Worm (Caenorhabditis elegans) whole organism, late embryonic: Measurements from ENCODE around the gene agt-2.

Experiments
- C08G9.2 ChIP-seq: sonication (generic microtip); optimal IDR thresholded peaks from 2 replicates; lab custom pipeline; 2016; ENCODE audit warnings: mild to moderate bottlenecking, missing genetic modification characterization, moderate library complexity, missing compliant biosample characterization
- K02D7.2 ChIP-seq: sonication (generic microtip); optimal IDR thresholded peaks from 2 replicates; lab custom pipeline; 2017; ENCODE audit warnings: mild to moderate bottlenecking, missing genetic modification characterization, missing compliant biosample characterization
- K09A11.1 ChIP-seq: sonication (generic microtip); optimal IDR thresholded peaks from 2 replicates; lab custom pipeline; 2017; ENCODE audit warnings: antibody characterized with exemption, mild to moderate bottlenecking, missing genetic modification characterization, missing compliant biosample characterization; ENCODE audit not compliant: insufficient read depth
- Y22D7AL.16 ChIP-seq: sonication (generic microtip); optimal IDR thresholded peaks from 2 replicates; lab custom pipeline; 2016; ENCODE audit warnings: missing genetic modification characterization, missing compliant biosample characterization
- ahr-1 ChIP-seq: sonication (generic microtip); optimal IDR thresholded peaks from 2 replicates; lab custom pipeline; 2016; ENCODE audit warnings: missing genetic modification characterization, missing compliant biosample characterization
- ama-1 ChIP-seq: fragments of 150-350 bp; optimal IDR thresholded peaks from 2 replicates; lab custom pipeline; 2014
- ceh-14 ChIP-seq: sonication (generic microtip); optimal IDR thresholded peaks from 2 replicates; lab custom pipeline; 2016; ENCODE audit warnings: missing genotype, missing genetic modification characterization, missing compliant biosample characterization
- ceh-18 ChIP-seq: sonication (generic microtip); optimal IDR thresholded peaks from 2 replicates; lab custom pipeline; 2016; ENCODE audit warnings: missing genetic modification characterization, missing compliant biosample characterization
- ceh-30 ChIP-seq: fragments of 150-350 bp; optimal IDR thresholded peaks from 2 replicates; lab custom pipeline; 2014; ENCODE audit warnings: missing biosample characterization, missing genetic modification characterization
- ceh-48 ChIP-seq: sonication (generic microtip); optimal IDR thresholded peaks from 2 replicates; lab custom pipeline; 2016; ENCODE audit warnings: missing genetic modification characterization, inconsistent platforms, missing compliant biosample characterization
- che-1 ChIP-seq: sonication (generic microtip); optimal IDR thresholded peaks from 2 replicates; lab custom pipeline; 2016; ENCODE audit warnings: mild to moderate bottlenecking, missing genetic modification characterization, missing compliant biosample characterization
- dmd-4 ChIP-seq: sonication (generic microtip); optimal IDR thresholded peaks from 2 replicates; lab custom pipeline; 2016; ENCODE audit warnings: borderline replicate concordance, missing genetic modification characterization, missing compliant biosample characterization
- dve-1 ChIP-seq: sonication (generic microtip); optimal IDR thresholded peaks from 2 replicates; lab custom pipeline; 2017; ENCODE audit warnings: antibody characterized with exemption, mild to moderate bottlenecking, missing genetic modification characterization, missing compliant biosample characterization
- elt-2 ChIP-seq: sonication (generic microtip); optimal IDR thresholded peaks from 2 replicates; lab custom pipeline; 2016; ENCODE audit warnings: missing genetic modification reagents, missing genetic modification characterization, missing compliant biosample characterization
- elt-4 ChIP-seq: sonication (generic microtip); optimal IDR thresholded peaks from 2 replicates; lab custom pipeline; 2016; ENCODE audit warnings: missing genetic modification characterization, missing compliant biosample characterization
- ets-4 ChIP-seq: sonication (generic microtip); optimal IDR thresholded peaks from 2 replicates; lab custom pipeline; 2016; ENCODE audit warnings: missing genetic modification characterization, missing compliant biosample characterization
- eyg-1 ChIP-seq: sonication (generic microtip); optimal IDR thresholded peaks from 2 replicates; lab custom pipeline; 2016; ENCODE audit warnings: missing genotype, missing genetic modification characterization, missing compliant biosample characterization
- fkh-6 ChIP-seq: sonication (generic microtip); optimal IDR thresholded peaks from 2 replicates; lab custom pipeline; 2016; ENCODE audit warnings: missing genetic modification characterization, missing compliant biosample characterization
- gmeb-2 ChIP-seq: sonication (generic microtip); optimal IDR thresholded peaks from 2 replicates; lab custom pipeline; 2016; ENCODE audit warnings: missing genetic modification characterization, inconsistent platforms, missing compliant biosample characterization
- hlh-15 ChIP-seq: sonication (generic microtip); optimal IDR thresholded peaks from 2 replicates; lab custom pipeline; 2016; ENCODE audit warnings: missing genetic modification characterization, missing compliant biosample characterization
- hlh-6 ChIP-seq: sonication (generic microtip); optimal IDR thresholded peaks from 2 replicates; lab custom pipeline; 2016; ENCODE audit warnings: missing genotype, missing genetic modification characterization, missing compliant biosample characterization
- hlh-8 ChIP-seq: sonication (generic microtip); optimal IDR thresholded peaks from 2 replicates; lab custom pipeline; 2016; ENCODE audit warnings: missing genotype, missing genetic modification characterization, missing compliant biosample characterization
- lim-6 ChIP-seq: sonication (generic microtip); optimal IDR thresholded peaks from 2 replicates; lab custom pipeline; 2016; ENCODE audit warnings: missing genetic modification characterization, missing compliant biosample characterization
- nhr-232 ChIP-seq: sonication (generic microtip); optimal IDR thresholded peaks from 2 replicates; lab custom pipeline; 2016; ENCODE audit warnings: missing genetic modification characterization, missing compliant biosample characterization
- odd-2 ChIP-seq: sonication (generic microtip); optimal IDR thresholded peaks from 2 replicates; lab custom pipeline; 2017; ENCODE audit warnings: antibody characterized with exemption, mild to moderate bottlenecking, missing genetic modification characterization, missing compliant biosample characterization
- pat-9 ChIP-seq: fragments of 200-800 bp; sonication (Bioruptor generic); optimal IDR thresholded peaks from 2 replicates; lab custom pipeline; 2018; ENCODE audit warnings: mild to moderate bottlenecking, missing genetic modification characterization, moderate library complexity, missing compliant biosample characterization
- pax-1 ChIP-seq: fragments of 150-350 bp; optimal IDR thresholded peaks from 2 replicates; lab custom pipeline; 2014; ENCODE audit warnings: missing biosample characterization, missing genetic modification characterization
- pha-4 ChIP-seq: fragments of 150-350 bp; optimal IDR thresholded peaks from 2 replicates; lab custom pipeline; 2018; ENCODE audit warnings: missing biosample characterization, missing genetic modification reagents, missing genetic modification characterization
- pqm-1 ChIP-seq: sonication (generic microtip); optimal IDR thresholded peaks from 2 replicates; lab custom pipeline; 2016; ENCODE audit warnings: missing genetic modification characterization, missing compliant biosample characterization
- sdc-2 ChIP-seq: sonication (generic microtip); optimal IDR thresholded peaks from 2 replicates; lab custom pipeline; 2016; ENCODE audit warnings: missing genotype, missing genetic modification characterization, missing compliant biosample characterization
- sox-4 ChIP-seq: sonication (generic microtip); optimal IDR thresholded peaks from 2 replicates; lab custom pipeline; 2017; ENCODE audit warnings: mild to moderate bottlenecking, missing genetic modification characterization, inconsistent platforms, missing compliant biosample characterization
- tbx-2 ChIP-seq: sonication (generic microtip); optimal IDR thresholded peaks from 2 replicates; lab custom pipeline; 2016; ENCODE audit warnings: missing genetic modification characterization, missing compliant biosample characterization
- tbx-7 ChIP-seq: sonication (generic microtip); optimal IDR thresholded peaks from 2 replicates; lab custom pipeline; 2016; ENCODE audit warnings: missing genotype, missing genetic modification characterization, missing compliant biosample characterization
- unc-42 ChIP-seq: sonication (generic microtip); optimal IDR thresholded peaks from 2 replicates; lab custom pipeline; 2016; ENCODE audit warnings: missing genotype, missing genetic modification characterization, missing compliant biosample characterization
- unc-55 ChIP-seq: sonication (generic microtip); optimal IDR thresholded peaks from 2 replicates; lab custom pipeline; 2017; ENCODE audit warnings: missing biosample characterization, missing genetic modification reagents, missing genetic modification characterization
- unc-86 ChIP-seq: sonication (generic microtip); optimal IDR thresholded peaks from 2 replicates; lab custom pipeline; 2016; ENCODE audit warnings: missing genetic modification characterization, missing compliant biosample characterization
- ztf-16 ChIP-seq: sonication (generic microtip); optimal IDR thresholded peaks from 2 replicates; lab custom pipeline; 2017; ENCODE audit warnings: missing genetic modification characterization, missing compliant biosample characterization

Gene agt-2

ce11 chrII:5399201-5399600 lies 25.6 kb upstream of the agt-2 start, which contains the start of gene mog-5 (continued):
- TF ChIP-seq che-1 (tag; lab: Kevin White, UChicago) (peak; percentile 21), ceh-18 (tag; lab: Kevin White, UChicago) (no peak), sdc-2 (no peak), odd-2 (tag; lab: Kevin White, UChicago) (peak; percentile 64), ets-4 (no peak), K09A11.1 (tag; lab: Kevin White, UChicago) (peak; percentile 82)

ce11 chrII:5398779-5399178 lies 25.2 kb upstream of the agt-2 start, which contains the start of gene fbxl-3:
fbxl-3 (minus strand) TSS chrII:5398902.
- no peak for TF ChIP-seq ceh-30
- TF ChIP-seq dve-1 (tag; lab: Kevin White, UChicago): no peak
- TF ChIP-seq eyg-1: no peak
- no peak for TF ChIP-seq Y22D7AL.16
- no peak for TF ChIP-seq hlh-15 (tag; lab: Kevin White, UChicago)
- no peak for TF ChIP-seq ceh-14 (tag; lab: Kevin White, UChicago)
- TF ChIP-seq unc-86: no peak
- no peak for TF ChIP-seq pat-9 (tag; lab: Kevin White, UChicago)
- no peak for TF ChIP-seq K02D7.2 (tag; lab: Kevin White, UChicago)
- no peak for TF ChIP-seq ahr-1
- no peak for TF ChIP-seq hlh-6
- TF ChIP-seq sdc-2: no peak
- no peak for TF ChIP-seq ama-1 (lab: Kevin White, UChicago)
- TF ChIP-seq C08G9.2 (tag; lab: Kevin White, UChicago): no peak

ce11 chrII:5395594-5395993 lies 22.0 kb upstream of the agt-2 start, which contains the start of gene pink-1:
pink-1 (minus strand) TSS chrII:5395694.
- TF ChIP-seq K02D7.2 (tag; lab: Kevin White, UChicago) (no peak), sdc-2 (no peak), elt-2 (tag; lab: Kevin White, UChicago) (no peak), unc-42 (tag; lab: Kevin White, UChicago) (no peak), fkh-6 (no peak), pax-1 (no peak), tbx-7 (no peak), ceh-30 (no peak), hlh-6 (no peak), tbx-2 (tag; lab: Kevin White, UChicago) (no peak), dmd-4 (tag; lab: Kevin White, UChicago) (no peak), pqm-1 (tag; lab: Kevin White, UChicago) (no peak), gmeb-2 (tag; lab: Kevin White, UChicago) (no peak), elt-4 (tag; lab: Kevin White, UChicago) (no peak), nhr-232 (tag; lab: Kevin White, UChicago) (no peak), C08G9.2 (tag; lab: Kevin White, UChicago) (no peak)

ce11 chrII:5393090-5393489 lies 19.5 kb upstream of the agt-2 start, which contains the start of gene brap-2:
brap-2 (minus strand) TSS chrII:5393190.
- no peak for TF ChIP-seq odd-2 (tag; lab: Kevin White, UChicago)
- no peak for TF ChIP-seq elt-2 (tag; lab: Kevin White, UChicago)
- no peak for TF ChIP-seq nhr-232 (tag; lab: Kevin White, UChicago)
- TF ChIP-seq pha-4 (tag; lab: Kevin White, UChicago): no peak
- no peak for TF ChIP-seq ceh-30
- no peak for TF ChIP-seq ztf-16 (tag; lab: Kevin White, UChicago)
- no peak for TF ChIP-seq ceh-18 (tag; lab: Kevin White, UChicago)
- no peak for TF ChIP-seq sox-4
- no peak for TF ChIP-seq lim-6 (tag; lab: Kevin White, UChicago)
- no peak for TF ChIP-seq unc-55 (GFP tag; lab: Kevin White, UChicago)
- TF ChIP-seq ceh-48 (tag; lab: Kevin White, UChicago): no peak
- TF ChIP-seq hlh-8: no peak
